Fruit fly (Drosophila melanogaster) whole organism, embryonic: ENCODE data around the gene Ttc19.

Experiments
- CG30431 ChIP-seq: fragments of 200-800 bp; sonication (Bioruptor generic); optimal IDR thresholded peaks from 2 replicates; lab custom pipeline; 2017; ENCODE audit warnings: missing biosample characterization, missing genetic modification characterization
- Max ChIP-seq: fragments of 200-800 bp; sonication (Bioruptor generic); optimal IDR thresholded peaks from 2 replicates; lab custom pipeline; 2016; ENCODE audit warnings: missing biosample characterization, mild to moderate bottlenecking, missing genetic modification characterization

dm6 chr2L:19035013-19035412 is 9.9 kb downstream of the Ttc19 start:
- TF ChIP-seq CG30431 (GFP tag; lab: Kevin White, UChicago) (no peak), Max (GFP tag; lab: Kevin White, UChicago) (no peak)
